Fruit fly (Drosophila melanogaster) whole organism: ENCODE measurements around the gene CG7377.
A peak's percentile ranks its signal among the peaks of the same experiment; 100 is the strongest.
"Not testable (repeated sequence)": the region's sequence is repeated elsewhere in the genome, so short reads cannot be mapped to it uniquely, and the experiment has no call there.

Source experiments
- CG8478 ChIP-seq: fragments of >200 bp; optimal IDR thresholded peaks from 2 replicates; lab custom pipeline; 2018; ENCODE audit warnings: inconsistent platforms
- Dll ChIP-seq: fragments of >200 bp; optimal IDR thresholded peaks from 2 replicates; lab custom pipeline; 2017
- EcR ChIP-seq, 2 experiments: fragments of >200 bp; optimal IDR thresholded peaks; 2 replicates each; lab custom pipeline; 2017; ENCODE audit warnings: missing biosample characterization in 2 of 2, missing genetic modification characterization in 2 of 2, missing genetic modification reagents in 2 of 2
- pan ChIP-seq: fragments of >200 bp; optimal IDR thresholded peaks from 2 replicates; lab custom pipeline; 2017
- psq ChIP-seq: fragments of >200 bp; optimal IDR thresholded peaks from 2 replicates; lab custom pipeline; 2017
- usp ChIP-seq: fragments of >200 bp; optimal IDR thresholded peaks from 2 replicates; lab custom pipeline; 2017; ENCODE audit warnings: missing biosample characterization, missing genetic modification characterization, mixed read lengths

The CG7377 gene

DNA sequence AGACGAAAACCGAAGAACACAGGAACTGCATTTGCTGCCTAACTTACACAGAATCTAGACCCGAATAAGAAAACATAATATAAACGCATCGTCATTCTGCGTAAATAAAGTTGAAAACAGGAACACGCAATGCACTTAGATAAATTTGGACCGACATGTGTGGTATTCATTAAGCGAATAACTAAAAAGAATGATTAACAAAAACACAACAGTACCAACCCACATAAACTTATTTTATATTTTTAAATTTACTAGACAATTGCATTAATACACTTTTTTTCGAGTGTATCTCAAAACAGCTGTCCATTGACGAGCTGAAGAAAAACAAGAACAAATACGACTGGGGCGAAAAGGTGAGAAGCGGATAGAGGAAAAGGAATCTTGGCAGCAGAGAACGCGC lies 35.2 kb upstream of the CG7377 start:
- no peak for TF ChIP-seq usp (GFP tag; lab: Kevin White, UChicago)
- TF ChIP-seq EcR (GFP tag; optimal IDR thresholded peaks at IDR 0.05; lab: Kevin White, UChicago): no peak
- no peak for TF ChIP-seq CG8478 (lab: Kevin White, UChicago)
- no peak for TF ChIP-seq psq
- TF ChIP-seq pan (lab: Kevin White, UChicago): no peak
- no peak for TF ChIP-seq Dll (lab: Kevin White, UChicago)

DNA sequence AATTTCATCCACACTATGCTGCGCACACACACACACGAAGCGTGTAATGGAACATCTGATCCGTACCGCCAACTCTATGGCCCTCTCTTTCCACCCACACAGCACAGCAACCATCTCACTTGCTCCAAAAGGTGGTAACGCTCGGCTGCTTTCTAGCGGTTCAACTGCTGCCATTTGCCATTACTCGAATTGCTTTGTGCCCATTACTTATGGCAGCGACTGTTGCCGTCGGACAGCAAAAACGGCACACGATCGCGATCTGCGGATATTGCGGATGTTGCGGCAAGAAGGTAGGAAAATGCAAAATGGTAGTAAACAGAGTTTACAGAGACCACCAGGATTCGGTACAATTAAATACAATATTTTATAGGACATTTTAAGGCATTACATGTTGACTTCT lies 34.7 kb upstream of the CG7377 start:
- TF ChIP-seq psq: no peak
- no peak for TF ChIP-seq CG8478 (lab: Kevin White, UChicago)
- TF ChIP-seq pan (lab: Kevin White, UChicago): no peak
- TF ChIP-seq EcR (GFP tag; optimal IDR thresholded peaks at IDR 0.05; lab: Kevin White, UChicago): no peak
- TF ChIP-seq usp (GFP tag; lab: Kevin White, UChicago): no peak
- TF ChIP-seq Dll (lab: Kevin White, UChicago): no peak

DNA sequence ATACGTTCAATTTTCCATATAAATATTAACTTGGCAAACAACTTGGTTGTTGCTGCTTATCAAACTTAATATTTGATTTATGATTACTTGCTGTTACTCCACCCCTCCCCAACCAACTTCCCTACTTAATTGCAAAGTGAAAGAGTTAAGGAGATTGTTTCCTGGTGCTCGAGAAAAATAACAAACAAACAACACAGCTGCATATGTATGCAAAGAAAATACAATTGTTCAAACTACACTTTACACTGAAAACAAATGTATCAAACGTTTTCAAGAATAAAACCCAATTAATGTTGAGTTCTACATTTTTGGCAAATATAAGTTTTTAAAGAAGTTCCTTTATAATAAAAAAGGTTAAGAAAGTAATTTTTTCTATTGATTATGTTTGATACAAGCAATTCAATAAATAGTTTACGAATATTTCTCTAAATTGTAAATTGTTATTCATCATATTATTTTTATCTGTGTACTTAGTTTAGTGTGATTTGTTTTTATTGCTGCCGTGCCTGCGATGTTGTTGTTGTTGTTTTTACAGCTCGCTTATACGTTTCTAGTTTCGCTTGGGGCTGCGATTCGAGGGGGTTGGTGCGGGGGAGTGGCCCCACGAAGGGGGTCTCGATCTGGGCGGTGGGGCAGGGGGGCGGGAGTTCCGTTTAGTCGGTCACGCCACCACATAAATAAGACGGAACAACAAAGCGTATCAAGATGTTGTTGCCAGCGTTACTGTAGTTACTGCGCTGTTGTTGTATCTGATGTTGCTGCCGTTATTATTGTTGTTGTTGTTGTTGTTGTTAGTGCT lies 33.6 kb upstream of the CG7377 start:
- TF ChIP-seq Dll (lab: Kevin White, UChicago) (no peak), usp (GFP tag; lab: Kevin White, UChicago) (no peak), EcR (GFP tag; optimal IDR thresholded peaks at IDR 0.05; lab: Kevin White, UChicago) (no peak), psq (no peak), CG8478 (lab: Kevin White, UChicago) (no peak), pan (lab: Kevin White, UChicago) (no peak)

DNA sequence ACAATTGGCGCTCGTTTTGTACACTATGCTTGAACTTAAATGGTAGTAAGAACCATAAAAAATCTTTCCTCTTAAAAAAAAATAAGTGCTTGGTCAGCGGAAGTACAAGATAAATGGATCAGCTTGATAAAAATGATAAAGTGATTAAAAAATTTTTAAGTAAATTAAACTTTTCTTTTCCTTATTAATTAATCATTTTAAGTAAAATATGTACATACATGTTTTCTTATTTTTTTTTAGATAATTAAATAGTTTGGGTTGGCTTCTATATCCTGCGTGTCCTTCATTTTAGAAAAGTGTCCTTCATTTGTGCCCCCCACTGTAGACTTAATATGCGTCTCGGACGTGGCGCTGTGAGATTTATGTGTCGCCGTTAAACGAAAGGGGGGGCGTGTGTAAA lies 32.9 kb upstream of the CG7377 start:
- TF ChIP-seq psq: no peak
- no peak for TF ChIP-seq usp (GFP tag; lab: Kevin White, UChicago)
- no peak for TF ChIP-seq Dll (lab: Kevin White, UChicago)
- no peak for TF ChIP-seq pan (lab: Kevin White, UChicago)

dm6 chr3L:11557209-11557608 lies 32.3 kb upstream of the CG7377 start:
- TF ChIP-seq CG8478 (lab: Kevin White, UChicago) (no peak), Dll (lab: Kevin White, UChicago) (no peak), usp (GFP tag; lab: Kevin White, UChicago) (no peak), EcR (GFP tag; optimal IDR thresholded peaks at IDR 0.05; lab: Kevin White, UChicago) (no peak)

DNA sequence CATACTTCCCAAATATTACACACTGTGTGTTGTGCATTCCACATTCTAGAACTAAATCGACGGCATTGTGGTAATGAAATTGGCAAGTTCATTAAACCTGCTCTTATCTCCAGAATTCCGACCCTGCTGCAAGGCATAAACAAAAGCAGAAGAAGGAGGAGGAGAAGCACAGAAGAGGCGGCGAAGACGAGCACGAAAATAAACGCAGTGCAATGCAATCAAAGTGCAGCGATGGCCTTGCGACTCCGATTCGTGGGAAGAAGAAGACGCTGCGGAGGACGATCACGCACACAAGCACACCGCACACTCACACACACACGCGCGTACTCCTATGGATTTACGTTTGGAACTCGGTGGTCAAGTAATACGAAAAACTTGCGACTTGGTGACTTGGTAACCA lies 28.6 kb upstream of the CG7377 start:
- TF ChIP-seq EcR (GFP tag; optimal IDR thresholded peaks at IDR 0.05; lab: Kevin White, UChicago) (peak; percentile 58 to 74), CG8478 (lab: Kevin White, UChicago) (no peak), pan (lab: Kevin White, UChicago) (no peak)

DNA sequence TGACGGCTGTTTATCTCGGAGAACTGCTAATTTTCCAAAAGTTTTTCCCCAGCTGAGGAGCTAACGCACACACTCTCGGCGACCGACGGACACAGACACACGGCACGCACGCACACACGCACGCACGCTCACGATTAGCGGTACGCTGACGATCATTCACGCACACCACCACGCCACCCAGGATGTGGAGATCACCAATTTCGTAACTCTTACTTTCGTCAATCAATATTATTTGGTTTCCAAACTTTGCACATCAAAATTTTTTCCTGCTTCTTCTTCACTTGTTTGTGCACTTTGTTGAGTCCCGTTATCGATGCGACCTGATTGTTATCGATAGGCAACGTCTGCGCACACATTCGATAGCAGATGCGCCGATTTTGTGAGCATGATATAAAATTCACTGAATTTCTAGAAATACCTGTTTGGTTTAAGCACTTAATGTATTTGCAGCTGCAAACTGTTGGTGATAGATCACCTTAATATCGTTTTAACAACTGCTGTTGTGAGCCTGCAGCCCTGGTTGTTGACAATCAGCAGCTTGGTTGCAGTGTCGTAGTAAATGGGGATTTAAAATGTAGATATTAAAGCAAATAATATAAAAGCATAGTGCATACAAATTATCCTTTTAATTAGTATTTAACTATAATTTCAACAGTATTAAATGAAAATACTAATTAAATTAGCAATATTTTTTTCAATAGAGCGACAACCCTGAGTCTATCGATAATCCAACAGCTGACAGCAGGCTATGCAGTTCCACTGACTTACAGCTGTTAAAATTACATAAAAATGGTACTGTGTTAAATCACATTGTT lies 27.3 kb upstream of the CG7377 start, which contains the start of the genes CG7394 and Mob2:
CG7394 (plus strand) TSS at position 51 of the 815 bp plus-strand sequence.
Mob2 (minus strand) TSS at position 288 of the 815 bp plus-strand sequence.
- TF ChIP-seq Dll (lab: Kevin White, UChicago) (no peak), CG8478 (lab: Kevin White, UChicago) (no peak), usp (GFP tag; lab: Kevin White, UChicago) (no peak), pan (lab: Kevin White, UChicago) (no peak), psq (no peak), EcR (GFP tag; optimal IDR thresholded peaks at IDR 0.05; lab: Kevin White, UChicago) (no peak)

DNA sequence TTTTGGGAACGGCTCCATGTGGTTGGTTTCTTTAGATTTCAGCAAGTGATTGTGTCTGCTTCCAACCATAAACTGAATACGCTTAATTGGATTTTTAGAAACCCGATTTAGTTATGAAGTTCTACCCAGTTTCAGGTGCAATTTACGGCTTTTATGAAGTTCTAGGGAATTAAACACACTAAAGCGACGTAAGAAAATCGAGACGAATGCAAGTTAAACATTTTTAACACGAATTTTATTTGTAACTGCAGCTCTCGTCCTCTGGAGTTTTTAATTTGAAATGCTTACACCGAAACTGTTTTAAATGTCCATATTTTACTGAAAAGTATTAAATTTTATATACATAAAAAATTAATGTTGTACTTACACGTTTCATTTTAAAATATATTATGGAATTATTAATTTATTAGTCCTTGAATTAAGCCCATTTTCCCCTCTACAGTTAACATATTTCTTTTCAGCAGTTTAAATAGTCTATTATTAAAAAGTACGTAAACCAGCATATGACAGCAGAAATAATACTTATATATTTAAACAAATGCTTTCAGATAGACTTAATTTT lies 25.4 kb upstream of the CG7377 start, which contains the start of the genes CG46412 and CG33267:
CG46412 (minus strand) TSS at position 101 of the 562 bp plus-strand sequence.
CG33267 (plus strand) TSS at position 512 of the 562 bp plus-strand sequence.
- TF ChIP-seq pan (lab: Kevin White, UChicago): no peak
- TF ChIP-seq psq: no peak
- TF ChIP-seq usp (GFP tag; lab: Kevin White, UChicago): no peak
- no peak for TF ChIP-seq EcR (GFP tag; optimal IDR thresholded peaks at IDR 0.05; lab: Kevin White, UChicago)
- TF ChIP-seq Dll (lab: Kevin White, UChicago): no peak
- TF ChIP-seq CG8478 (lab: Kevin White, UChicago): no peak

- TF ChIP-seq psq: no peak
- no peak for TF ChIP-seq Dll (lab: Kevin White, UChicago)
- TF ChIP-seq EcR (GFP tag; optimal IDR thresholded peaks at IDR 0.05; lab: Kevin White, UChicago): no peak
- TF ChIP-seq CG8478 (lab: Kevin White, UChicago): no peak
- no peak for TF ChIP-seq pan (lab: Kevin White, UChicago)
- TF ChIP-seq usp (GFP tag; lab: Kevin White, UChicago): no peak
These were observed 14.9 kb upstream of the CG7377 start, which contains the start of gene CG33490 for dm6 chr3L:11574563-11574962. Gene CG33490 (minus strand): TSS chr3L:11574663.

DNA sequence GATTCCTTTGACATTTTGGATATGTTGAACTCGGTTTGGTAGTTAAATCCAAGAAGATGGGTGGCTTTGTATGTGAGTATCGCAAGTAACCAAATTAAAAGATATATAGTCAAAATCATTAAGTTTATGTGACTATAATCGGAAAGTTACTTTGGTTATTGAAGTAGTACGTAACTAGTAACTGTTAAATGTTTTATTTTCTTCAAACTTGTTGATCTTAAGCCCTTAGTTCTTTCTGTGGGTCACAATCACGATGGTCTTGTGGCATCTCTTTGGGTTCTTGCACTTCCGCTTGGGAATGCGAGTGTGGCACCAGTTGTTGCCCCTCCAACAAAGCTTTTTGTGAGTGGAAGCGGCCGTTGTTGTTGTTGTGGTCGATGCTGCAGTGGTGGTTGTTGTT lies 12.6 kb upstream of the CG7377 start, which contains the start of gene CG33489:
CG33489 (minus strand) TSS at position 101 of the 400 bp plus-strand sequence.
- TF ChIP-seq psq; pan (lab: Kevin White, UChicago); usp (GFP tag; lab: Kevin White, UChicago): not testable (repeated sequence)

DNA sequence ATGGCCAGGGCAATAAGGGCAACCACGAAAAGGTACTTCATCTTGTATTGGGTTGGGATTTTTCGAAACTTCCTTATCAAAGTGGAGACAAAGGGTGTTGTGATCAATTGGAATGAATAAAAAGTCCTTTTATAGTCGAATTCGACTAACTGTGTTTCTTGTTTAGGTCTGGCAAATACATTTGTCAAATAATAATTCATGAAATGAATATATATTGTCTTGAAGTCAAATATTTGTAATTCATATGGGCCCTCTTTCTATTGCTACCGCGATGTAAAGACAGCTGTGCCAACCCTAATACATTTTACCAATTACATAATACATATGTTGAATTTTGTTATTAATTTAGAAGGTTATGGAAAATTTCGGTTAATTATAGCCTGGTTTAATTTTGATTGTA lies 12.1 kb upstream of the CG7377 start, which contains the start of gene CG33271:
CG33271 (minus strand) TSS at position 101 of the 400 bp plus-strand sequence.
- TF ChIP-seq usp (GFP tag; lab: Kevin White, UChicago): no peak
- no peak for TF ChIP-seq psq
- TF ChIP-seq Dll (lab: Kevin White, UChicago): no peak
- TF ChIP-seq CG8478 (lab: Kevin White, UChicago): no peak
- TF ChIP-seq pan (lab: Kevin White, UChicago): no peak
- TF ChIP-seq EcR (GFP tag; optimal IDR thresholded peaks at IDR 0.05; lab: Kevin White, UChicago): no peak
